Fruit fly (Drosophila melanogaster): ENCODE results near the gene CG11322.

DNA sequence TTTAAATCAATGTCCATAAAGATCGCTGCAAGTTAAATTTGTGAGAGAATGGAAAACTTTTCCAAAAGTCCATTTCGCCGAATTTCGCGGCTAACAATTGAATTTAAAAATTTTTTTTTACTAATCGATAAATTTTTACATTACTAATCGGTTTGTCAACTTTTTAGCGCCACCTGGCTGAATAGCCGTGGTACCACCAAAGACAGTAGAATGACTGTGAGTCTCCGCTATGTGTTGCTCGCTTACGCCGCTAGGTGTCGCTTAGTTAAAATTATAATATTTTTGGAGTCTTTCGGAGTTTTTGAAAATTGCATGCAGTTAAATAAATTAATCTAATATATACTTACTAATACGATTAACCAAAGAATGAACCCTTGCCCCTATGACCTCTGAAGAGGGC is 38.0 kb upstream of the CG11322 start:
- no peak for TF ChIP-seq CG3995 (GFP tag; optimal IDR thresholded peaks at IDR 0.05)
- no peak for TF ChIP-seq h (optimal IDR thresholded peaks at IDR 0.05)
- no peak for TF ChIP-seq sim (GFP tag; IDR thresholded peaks at IDR 0.05)
- TF ChIP-seq CG2116 (GFP tag; optimal IDR thresholded peaks at IDR 0.05): peak; percentile 82
- no peak for TF ChIP-seq CG15011 (GFP tag; optimal IDR thresholded peaks at IDR 0.05)
- TF ChIP-seq trem (tag; optimal IDR thresholded peaks at IDR 0.05): peak; percentile 66
- TF ChIP-seq MTF-1 (GFP tag; optimal IDR thresholded peaks at IDR 0.05; ENCODE audit: borderline replicate concordance): peak; percentile 36
- TF ChIP-seq CG5180 (GFP tag; optimal IDR thresholded peaks at IDR 0.05): no peak
- TF ChIP-seq CG17612 (GFP tag; IDR thresholded peaks at IDR 0.05): peak; percentile 30; the same call in 1 of the 2 replicates
- no peak for TF ChIP-seq CG14860 (GFP tag; IDR thresholded peaks at IDR 0.05; ENCODE audit: partially characterized antibody)
- TF ChIP-seq HLH54F (GFP tag; optimal IDR thresholded peaks at IDR 0.05): peak; percentile 9
- no peak for TF ChIP-seq bigmax (GFP tag; optimal IDR thresholded peaks at IDR 0.05)
- TF ChIP-seq YL-1 (GFP tag; optimal IDR thresholded peaks at IDR 0.05): no peak

Measured in whole organism, embryonic.